Worm (Caenorhabditis elegans): ENCODE data around the gene F46G11.2.

F46G11.2 gene

DNA sequence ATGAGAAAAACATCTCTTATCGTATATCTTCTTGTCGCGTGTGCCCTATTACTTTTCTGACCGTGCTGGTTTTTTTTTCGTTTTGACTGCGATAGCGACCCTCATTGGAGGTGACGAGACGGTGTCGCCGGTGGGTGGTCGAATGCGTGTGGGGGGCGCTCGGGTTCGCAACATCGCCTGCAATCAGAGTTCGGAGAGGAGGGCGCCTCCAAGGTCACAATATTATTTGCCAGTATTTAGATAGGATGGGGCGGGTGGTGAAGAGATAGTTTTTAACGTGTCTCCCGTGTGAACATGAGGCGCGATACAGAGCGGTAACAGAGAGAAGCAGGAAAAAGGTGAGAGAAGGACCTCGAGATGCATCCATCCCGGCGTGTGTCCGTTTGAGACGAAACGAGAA, 32.9 kb downstream of the F46G11.2 start:
- peak; percentile 88 for TF ChIP-seq lin-14 (GFP tag; optimal IDR thresholded peaks at IDR 0.05)
- TF ChIP-seq pqm-1 (tag; optimal IDR thresholded peaks at IDR 0.05), result no peak
- TF ChIP-seq swsn-7 (tag; optimal IDR thresholded peaks at IDR 0.05), result no peak
- TF ChIP-seq nhr-76 (tag; optimal IDR thresholded peaks at IDR 0.05), result no peak
- no peak for TF ChIP-seq aly-2 (tag; optimal IDR thresholded peaks at IDR 0.05)
- TF ChIP-seq C04F5.9 (tag; optimal IDR thresholded peaks at IDR 0.05), result no peak
- TF ChIP-seq elt-2 (tag; optimal IDR thresholded peaks at IDR 0.05), result no peak
- TF ChIP-seq nhr-11 (tag; optimal IDR thresholded peaks at IDR 0.05), result no peak
- TF ChIP-seq nhr-12 (tag; optimal IDR thresholded peaks at IDR 0.05), result no peak
- no peak for TF ChIP-seq sup-37 (GFP tag; optimal IDR thresholded peaks at IDR 0.05)
- TF ChIP-seq nhr-85 (tag), result peak; percentile 89
- TF ChIP-seq ceh-82 (tag; optimal IDR thresholded peaks at IDR 0.05), result peak in 1 of 3 experiments; percentile 19
- TF ChIP-seq xbp-1 (tag; optimal IDR thresholded peaks at IDR 0.05), result peak; percentile 9
- no peak for TF ChIP-seq F16B12.6 (tag; optimal IDR thresholded peaks at IDR 0.05)
- TF ChIP-seq hlh-17 (GFP tag; optimal IDR thresholded peaks at IDR 0.05; ENCODE audit: borderline replicate concordance), result no peak
- TF ChIP-seq rnt-1 (tag; optimal IDR thresholded peaks at IDR 0.05), result no peak
- no peak for TF ChIP-seq pag-3 (tag; optimal IDR thresholded peaks at IDR 0.05; ENCODE audit: borderline replicate concordance, insufficient read depth)
- TF ChIP-seq lin-35 (GFP tag; optimal IDR thresholded peaks at IDR 0.05), result peak in 1 of 2 experiments; percentile 20
- TF ChIP-seq snu-23 (GFP tag; optimal IDR thresholded peaks at IDR 0.05), result peak; percentile 26
- no peak for TF ChIP-seq unc-30 (tag; optimal IDR thresholded peaks at IDR 0.05)
- peak; percentile 26 for TF ChIP-seq unc-130 (tag; optimal IDR thresholded peaks at IDR 0.05)
- TF ChIP-seq jun-1 (tag; optimal IDR thresholded peaks at IDR 0.05), result no peak
- TF ChIP-seq tbx-2 (tag; optimal IDR thresholded peaks at IDR 0.05), result no peak
- TF ChIP-seq fkh-10 (GFP tag; optimal IDR thresholded peaks at IDR 0.05), result no peak
- no peak for TF ChIP-seq C34B4.2 (tag; optimal IDR thresholded peaks at IDR 0.05)
- TF ChIP-seq fkh-8 (tag; optimal IDR thresholded peaks at IDR 0.05), result no peak
- TF ChIP-seq snpc-4 (tag; optimal IDR thresholded peaks at IDR 0.05), result no peak
- no peak for TF ChIP-seq sox-4 (tag; optimal IDR thresholded peaks at IDR 0.05)
- TF ChIP-seq ceh-8 (GFP tag; optimal IDR thresholded peaks at IDR 0.05), result no peak
- TF ChIP-seq egl-13 (tag; optimal IDR thresholded peaks at IDR 0.05), result no peak
- TF ChIP-seq skn-1 (tag; optimal IDR thresholded peaks at IDR 0.05), result no peak
- TF ChIP-seq tlp-1 (tag; optimal IDR thresholded peaks at IDR 0.05), result no peak
- no peak for TF ChIP-seq egl-27 (tag; optimal IDR thresholded peaks at IDR 0.05)
- no peak for TF ChIP-seq efl-3 (GFP tag; optimal IDR thresholded peaks at IDR 0.05)
- no peak for TF ChIP-seq hlh-4 (tag; optimal IDR thresholded peaks at IDR 0.05)
- TF ChIP-seq ztf-11 (tag; optimal IDR thresholded peaks at IDR 0.05), result no peak
- TF ChIP-seq hpl-2 (GFP tag; optimal IDR thresholded peaks at IDR 0.05), result no peak
- peak in 3 of 6 experiments; percentile 5 to 30 (median 12) for TF ChIP-seq elt-3 (tag; optimal IDR thresholded peaks at IDR 0.05)
- TF ChIP-seq nhr-77 (tag; optimal IDR thresholded peaks at IDR 0.05), result peak; percentile 22
- peak; percentile 53 for TF ChIP-seq nhr-20 (tag; optimal IDR thresholded peaks at IDR 0.05)
- no peak for TF ChIP-seq ces-1 (GFP tag; optimal IDR thresholded peaks at IDR 0.05)
- no peak for TF ChIP-seq ztf-4 (tag; optimal IDR thresholded peaks at IDR 0.05)
- TF ChIP-seq ets-5 (GFP tag; IDR thresholded peaks at IDR 0.05), result no peak
- TF ChIP-seq irx-1 (tag; optimal IDR thresholded peaks at IDR 0.05), result peak; percentile 15
- no peak for TF ChIP-seq unc-86 (tag; optimal IDR thresholded peaks at IDR 0.05)
- TF ChIP-seq grh-1 (GFP tag; IDR thresholded peaks at IDR 0.05), result peak; percentile 30; the same call in 1 of the 2 replicates
- no peak for TF ChIP-seq lir-3 (tag; optimal IDR thresholded peaks at IDR 0.05; ENCODE audit: poor library complexity)
- no peak for TF ChIP-seq unc-98 (GFP tag; IDR thresholded peaks at IDR 0.05)
- no peak for TF ChIP-seq lin-13 (GFP tag; optimal IDR thresholded peaks at IDR 0.05)
- TF ChIP-seq zag-1 (tag; optimal IDR thresholded peaks at IDR 0.05), result no peak
- TF ChIP-seq ceh-63 (GFP tag; optimal IDR thresholded peaks at IDR 0.05), result no peak
- no peak for TF ChIP-seq mdl-1 (tag; optimal IDR thresholded peaks at IDR 0.05)
- no peak for TF ChIP-seq fos-1 (tag; optimal IDR thresholded peaks at IDR 0.05)
